Worm (Caenorhabditis elegans) whole organism, L4/young adult: Measurements from ENCODE around the gene hex-3.

Source experiments
- W03F9.2 ChIP-seq: fragments of 150-350 bp; optimal IDR thresholded peaks from 2 replicates; lab custom pipeline; 2014; ENCODE audit warnings: missing biosample characterization, missing genetic modification characterization
- dao-5 ChIP-seq: sonication (generic microtip); optimal IDR thresholded peaks from 2 replicates; lab custom pipeline; 2016; ENCODE audit warnings: missing genotype, missing genetic modification characterization, moderate library complexity, missing compliant biosample characterization
- him-1 ChIP-seq: sonication (generic microtip); optimal IDR thresholded peaks from 2 replicates; lab custom pipeline; 2016; ENCODE audit warnings: missing genotype, missing genetic modification reagents, missing genetic modification characterization, missing compliant biosample characterization

- TF ChIP-seq dao-5 (no peak), him-1 (tag; lab: Kevin White, UChicago) (no peak), W03F9.2 (tag; lab: Kevin White, UChicago) (no peak)
Measured at ce11 chrIII:10813886-10814285, 35.1 kb upstream of the hex-3 start.
